Worm (Caenorhabditis elegans) whole organism, L2 larva: ENCODE results near the gene Y38F1A.1.

Experiments
- F13H6.1 ChIP-seq: sonication (generic microtip); optimal IDR thresholded peaks from 2 replicates; lab custom pipeline; 2016; ENCODE audit warnings: missing genetic modification characterization, missing compliant biosample characterization
- R02D3.7 ChIP-seq: fragments of 150-350 bp; optimal IDR thresholded peaks from 2 replicates; lab custom pipeline; 2014; ENCODE audit warnings: missing biosample characterization, missing genetic modification characterization
- Y55F3AM.14 ChIP-seq: fragments of 200-800 bp; sonication (Bioruptor generic); optimal IDR thresholded peaks from 2 replicates; lab custom pipeline; 2018; ENCODE audit warnings: mild to moderate bottlenecking, missing genetic modification characterization, missing compliant biosample characterization
- ZK546.5 ChIP-seq: sonication (generic microtip); optimal IDR thresholded peaks from 2 replicates; lab custom pipeline; 2017; ENCODE audit warnings: missing biosample characterization, missing genetic modification characterization
- alr-1 ChIP-seq: fragments of 150-350 bp; optimal IDR thresholded peaks from 2 replicates; lab custom pipeline; 2014; ENCODE audit warnings: missing biosample characterization, missing genetic modification characterization
- aly-2 ChIP-seq: fragments of 150-350 bp; optimal IDR thresholded peaks from 2 replicates; lab custom pipeline; 2014; ENCODE audit warnings: missing biosample characterization, missing genetic modification characterization
- blmp-1 ChIP-seq: sonication (generic microtip); optimal IDR thresholded peaks from 2 replicates; lab custom pipeline; 2017; ENCODE audit warnings: missing genetic modification characterization, mild to moderate bottlenecking, missing compliant biosample characterization, antibody characterized with exemption, moderate library complexity; ENCODE audit not compliant: insufficient read depth
- ceh-16 ChIP-seq: fragments of 150-350 bp; optimal IDR thresholded peaks from 2 replicates; lab custom pipeline; 2014; ENCODE audit warnings: missing biosample characterization, missing genetic modification characterization
- crh-2 ChIP-seq: sonication (generic microtip); optimal IDR thresholded peaks from 2 replicates; lab custom pipeline; 2017; ENCODE audit warnings: missing biosample characterization, missing genetic modification characterization
- egl-27 ChIP-seq: sonication (generic microtip); optimal IDR thresholded peaks from 3 replicates; lab custom pipeline; 2017; ENCODE audit warnings: missing biosample characterization, missing genetic modification reagents, missing genetic modification characterization
- elt-1 ChIP-seq: fragments of 150-350 bp; optimal IDR thresholded peaks from 2 replicates; lab custom pipeline; 2014; ENCODE audit warnings: missing biosample characterization, missing genetic modification characterization
- fos-1 ChIP-seq: fragments of 150-350 bp; optimal IDR thresholded peaks from 2 replicates; lab custom pipeline; 2014; ENCODE audit warnings: missing biosample characterization, missing genetic modification characterization
- gmeb-1 ChIP-seq: fragments of 150-350 bp; optimal IDR thresholded peaks from 2 replicates; lab custom pipeline; 2014; ENCODE audit warnings: missing biosample characterization, missing genetic modification characterization
- lin-11 ChIP-seq: fragments of 150-350 bp; sonication (generic microtip); optimal IDR thresholded peaks from 2 replicates; lab custom pipeline; 2014; ENCODE audit warnings: missing biosample characterization, missing genetic modification characterization, inconsistent platforms, mixed read lengths
- lin-13 ChIP-seq: fragments of 150-350 bp; optimal IDR thresholded peaks from 2 replicates; lab custom pipeline; 2014; ENCODE audit warnings: missing biosample characterization, missing genetic modification reagents, missing genetic modification characterization
- lin-39 ChIP-seq: fragments of 150-350 bp; optimal IDR thresholded peaks from 2 replicates; lab custom pipeline; 2014; ENCODE audit warnings: missing biosample characterization, missing genetic modification reagents, missing genetic modification characterization
- lsy-2 ChIP-seq, 2 experiments: fragments of 150-350 bp in 1 of 2; sonication (generic microtip) in 1 of 2; optimal IDR thresholded peaks; 2 replicates each; lab custom pipeline; 2014 to 2017; ENCODE audit warnings: missing biosample characterization in 2 of 2, missing genetic modification characterization in 2 of 2
- mab-5 ChIP-seq: fragments of 150-350 bp; optimal IDR thresholded peaks from 2 replicates; lab custom pipeline; 2014; ENCODE audit warnings: missing biosample characterization, missing genetic modification characterization
- mbf-1 ChIP-seq: sonication (generic microtip); optimal IDR thresholded peaks from 2 replicates; lab custom pipeline; 2017; ENCODE audit warnings: missing biosample characterization, missing genetic modification characterization
- mdl-1 ChIP-seq, 2 experiments: fragments of 150-350 bp in 1 of 2; sonication (generic microtip) in 1 of 2; optimal IDR thresholded peaks; 2 replicates each; lab custom pipeline; 2017; ENCODE audit warnings: missing biosample characterization in 2 of 2, missing genetic modification characterization in 2 of 2
- nhr-12 ChIP-seq: fragments of 150-350 bp; optimal IDR thresholded peaks from 2 replicates; lab custom pipeline; 2014; ENCODE audit warnings: missing biosample characterization, missing genetic modification characterization
- nhr-129 ChIP-seq: fragments of 150-350 bp; optimal IDR thresholded peaks from 2 replicates; lab custom pipeline; 2014; ENCODE audit warnings: missing biosample characterization, missing genetic modification characterization
- nhr-21 ChIP-seq: fragments of 150-350 bp; optimal IDR thresholded peaks from 2 replicates; lab custom pipeline; 2014; ENCODE audit warnings: missing biosample characterization, missing genetic modification characterization
- nhr-23 ChIP-seq: fragments of 150-350 bp; optimal IDR thresholded peaks from 2 replicates; lab custom pipeline; 2014; ENCODE audit warnings: missing biosample characterization, missing genetic modification reagents, missing genetic modification characterization
- nhr-237 ChIP-seq: fragments of 150-350 bp; optimal IDR thresholded peaks from 2 replicates; lab custom pipeline; 2014; ENCODE audit warnings: missing biosample characterization, missing genetic modification characterization
- nhr-6 ChIP-seq: fragments of 150-350 bp; optimal IDR thresholded peaks from 2 replicates; lab custom pipeline; 2014; ENCODE audit warnings: missing biosample characterization, missing genetic modification characterization
- nhr-77 ChIP-seq: fragments of 150-350 bp; optimal IDR thresholded peaks from 2 replicates; lab custom pipeline; 2014; ENCODE audit warnings: missing biosample characterization, missing genetic modification characterization
- peb-1 ChIP-seq: fragments of 150-350 bp; optimal IDR thresholded peaks from 2 replicates; lab custom pipeline; 2014; ENCODE audit warnings: missing biosample characterization, missing genetic modification characterization
- sma-3 ChIP-seq: sonication (generic microtip); optimal IDR thresholded peaks from 2 replicates; lab custom pipeline; 2016; ENCODE audit warnings: missing genetic modification reagents, missing genetic modification characterization, missing compliant biosample characterization
- sma-9 ChIP-seq, 2 experiments: fragments of 150-350 bp in 1 of 2; sonication (generic microtip) in 1 of 2; optimal IDR thresholded peaks; 2 replicates each; lab custom pipeline; 2014 to 2016; ENCODE audit warnings: missing genetic modification characterization in 2 of 2, mild to moderate bottlenecking in 1 of 2, missing biosample characterization in 1 of 2, missing compliant biosample characterization in 1 of 2, missing genetic modification reagents in 1 of 2, moderate library complexity in 1 of 2
- unc-39 ChIP-seq: fragments of 150-350 bp; optimal IDR thresholded peaks from 2 replicates; lab custom pipeline; 2014; ENCODE audit warnings: missing biosample characterization, missing genetic modification characterization
- zag-1 ChIP-seq: fragments of 150-350 bp; optimal IDR thresholded peaks from 2 replicates; lab custom pipeline; 2014; ENCODE audit warnings: missing biosample characterization, missing genetic modification characterization
- ztf-1 ChIP-seq: fragments of 200-800 bp; sonication (Bioruptor generic); conservative IDR thresholded peaks from 2 replicates; pipeline ENCODE4 v1.3.6; 2022; ENCODE audit warnings: missing genetic modification characterization, missing compliant biosample characterization
- ztf-11 ChIP-seq: sonication (generic microtip); optimal IDR thresholded peaks from 2 replicates; lab custom pipeline; 2017; ENCODE audit warnings: missing biosample characterization, missing genetic modification characterization

Y38F1A.1 gene

DNA sequence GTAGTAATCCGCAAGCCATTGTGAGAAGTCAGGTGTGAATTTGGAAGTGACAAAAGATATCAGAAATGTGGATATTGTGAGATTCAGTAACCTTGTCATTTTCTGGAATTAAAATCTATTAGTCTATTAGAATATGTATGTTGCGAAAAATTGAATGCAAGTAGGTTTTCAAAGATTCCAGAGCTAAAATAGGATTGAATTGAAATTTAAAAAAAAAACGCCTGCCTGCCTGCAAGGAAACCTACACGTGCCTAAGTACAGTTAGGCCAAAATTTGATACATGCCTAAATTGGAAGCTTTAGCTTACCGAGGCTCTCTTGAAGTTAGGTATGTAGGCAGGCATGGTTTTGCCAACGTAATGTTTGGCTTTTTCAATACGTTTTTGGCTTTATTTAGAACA lies 19.3 kb downstream of the Y38F1A.1 start, which contains the start of gene lips-9:
Gene lips-9, minus strand, starts transcription at position 101 of the 400 bp plus-strand sequence.
- TF ChIP-seq nhr-23 (tag; lab: Kevin White, UChicago) (no peak), nhr-77 (tag; lab: Kevin White, UChicago) (no peak), peb-1 (no peak), unc-39 (tag; lab: Kevin White, UChicago) (no peak), mab-5 (tag; lab: Kevin White, UChicago) (no peak), elt-1 (tag; lab: Kevin White, UChicago) (no peak), zag-1 (tag; lab: Kevin White, UChicago) (no peak), sma-3 (GFP tag; lab: Kevin White, UChicago) (no peak), ztf-1 (GFP tag; lab: Robert Waterston, UW) (no peak)

DNA sequence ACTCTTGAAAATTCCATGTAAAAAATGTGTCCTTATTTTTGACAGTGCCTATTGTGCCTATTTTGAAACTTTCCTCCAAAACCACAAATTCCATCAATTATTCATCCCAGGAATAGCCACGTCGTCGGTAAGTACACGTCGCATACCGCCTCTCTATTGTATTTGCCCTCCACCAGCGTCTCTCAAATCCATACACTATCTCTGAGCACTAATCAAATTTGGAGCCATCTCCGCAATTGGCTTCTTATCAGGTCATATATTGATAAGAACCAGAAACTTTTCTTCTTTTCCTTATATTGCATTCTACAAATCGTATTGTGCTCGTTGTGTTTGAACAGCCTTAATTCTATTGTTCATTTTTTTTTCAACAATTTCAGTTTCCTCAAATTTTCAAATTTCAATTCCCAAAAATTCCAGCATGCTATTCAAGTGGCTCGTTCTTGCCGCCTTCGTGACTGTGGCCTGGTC lies 23.1 kb downstream of the Y38F1A.1 start, which contains the start of gene dct-18:
Gene dct-18, plus strand, starts transcription at position 418 of the 468 bp plus-strand sequence.
- TF ChIP-seq F13H6.1 (tag; lab: Kevin White, UChicago), result no peak
- TF ChIP-seq crh-2 (tag; lab: Kevin White, UChicago), result peak; percentile 85
- peak; percentile 18 for TF ChIP-seq sma-9 (GFP tag; optimal IDR thresholded peaks at IDR 0.05; lab: Kevin White, UChicago)
- TF ChIP-seq sma-9 (tag; optimal IDR thresholded peaks at IDR 0.05; lab: Kevin White, UChicago), result no peak
- no peak for TF ChIP-seq elt-1 (tag; lab: Kevin White, UChicago)
- TF ChIP-seq sma-3 (GFP tag; lab: Kevin White, UChicago), result no peak
- no peak for TF ChIP-seq aly-2
- TF ChIP-seq zag-1 (tag; lab: Kevin White, UChicago), result no peak
- no peak for TF ChIP-seq nhr-21
- TF ChIP-seq ztf-11 (tag; lab: Kevin White, UChicago), result no peak
- TF ChIP-seq fos-1, result peak; percentile 81
- TF ChIP-seq mbf-1 (tag; lab: Kevin White, UChicago), result no peak
- TF ChIP-seq mdl-1 (tag; optimal IDR thresholded peaks at IDR 0.05; lab: Kevin White, UChicago), result no peak
- no peak for TF ChIP-seq nhr-237 (tag; lab: Kevin White, UChicago)
- TF ChIP-seq, all 48 proteins: peak for 3

DNA sequence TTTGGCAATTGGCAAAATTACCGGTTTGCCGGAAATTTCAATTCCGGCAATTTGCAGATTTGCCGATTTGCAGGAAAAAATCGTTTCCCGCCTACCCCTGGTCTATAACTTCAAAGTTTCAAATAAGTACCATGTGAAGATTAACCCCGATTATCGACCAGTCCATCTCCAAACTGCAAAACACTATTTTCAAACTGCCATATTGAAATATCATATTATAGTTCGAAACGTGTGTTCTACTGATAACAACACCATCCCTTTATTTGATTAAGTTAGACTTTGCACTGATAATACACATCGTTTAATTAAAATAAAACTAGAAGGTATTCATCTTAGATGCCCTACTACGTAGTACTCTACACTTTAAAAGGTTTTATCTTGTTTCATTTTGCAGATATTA lies 24.4 kb downstream of the Y38F1A.1 start:
- no peak for TF ChIP-seq nhr-129
- TF ChIP-seq fos-1, result peak; percentile 13
- TF ChIP-seq mdl-1 (tag; optimal IDR thresholded peaks at IDR 0.05; lab: Kevin White, UChicago), result no peak
- TF ChIP-seq Y55F3AM.14 (GFP tag; lab: Kevin White, UChicago), result no peak
- TF ChIP-seq lin-11, result no peak

DNA sequence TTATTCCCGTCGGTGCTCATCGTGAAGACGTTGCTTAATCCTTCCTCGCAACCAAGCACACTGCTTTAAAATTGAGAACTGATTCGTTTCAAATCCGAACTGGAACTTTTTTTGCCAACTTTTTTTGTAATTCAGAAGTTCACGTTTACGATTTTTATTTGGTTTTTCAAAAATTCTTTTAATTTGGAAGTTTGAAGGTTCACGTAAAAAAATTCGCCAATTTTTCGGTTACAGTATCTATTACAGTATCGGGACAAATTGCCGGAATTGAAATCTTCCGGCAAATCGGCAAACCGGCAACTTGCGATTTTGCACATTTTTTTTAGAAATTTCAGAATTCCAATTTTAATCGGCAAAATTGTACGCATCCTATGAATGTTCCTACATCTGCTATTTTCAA lies 26.3 kb downstream of the Y38F1A.1 start, which contains the start of gene F58G1.3:
Gene F58G1.3, minus strand, starts transcription at position 101 of the 400 bp plus-strand sequence.
- TF ChIP-seq lin-39 (tag; lab: Kevin White, UChicago) (no peak), zag-1 (tag; lab: Kevin White, UChicago) (no peak), ceh-16 (tag; lab: Kevin White, UChicago) (no peak), F13H6.1 (tag; lab: Kevin White, UChicago) (no peak), alr-1 (tag; lab: Kevin White, UChicago) (no peak), ZK546.5 (tag; lab: Kevin White, UChicago) (no peak), nhr-6 (tag; lab: Kevin White, UChicago) (no peak), peb-1 (no peak), lsy-2 (tag; optimal IDR thresholded peaks at IDR 0.05; lab: Kevin White, UChicago) (no peak), egl-27 (tag; lab: Kevin White, UChicago) (no peak), R02D3.7 (tag; lab: Kevin White, UChicago) (no peak), crh-2 (tag; lab: Kevin White, UChicago) (no peak), mdl-1 (tag; optimal IDR thresholded peaks at IDR 0.05; lab: Kevin White, UChicago) (no peak), mab-5 (tag; lab: Kevin White, UChicago) (no peak), nhr-12 (tag; lab: Kevin White, UChicago) (no peak), nhr-23 (tag; lab: Kevin White, UChicago) (no peak), blmp-1 (no peak)

DNA sequence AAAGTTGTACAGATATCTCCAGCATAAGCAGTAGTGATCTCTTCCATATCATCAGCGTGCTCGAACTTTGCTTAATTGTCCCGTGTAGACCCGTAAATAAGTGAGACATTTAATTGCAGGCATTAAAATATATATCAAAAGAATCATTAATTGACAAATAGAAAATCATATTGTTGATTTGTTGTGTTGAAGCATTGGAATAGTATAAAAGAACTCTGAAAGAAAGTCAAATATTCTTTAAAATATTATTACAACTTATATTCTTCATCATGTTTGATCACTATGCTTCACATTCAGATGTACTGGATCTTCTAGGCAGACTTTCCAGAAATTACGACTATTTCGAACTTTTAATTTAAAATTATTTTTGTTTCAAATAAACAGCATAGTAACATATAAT lies 29.0 kb downstream of the Y38F1A.1 start, which contains the start of gene F58G1.8:
Gene F58G1.8, minus strand, starts transcription at position 101 of the 400 bp plus-strand sequence.
- TF ChIP-seq gmeb-1 (tag; lab: Kevin White, UChicago), result no peak
- TF ChIP-seq peb-1, result no peak
- TF ChIP-seq F13H6.1 (tag; lab: Kevin White, UChicago), result no peak
- TF ChIP-seq nhr-21, result no peak
- TF ChIP-seq lin-13 (GFP tag; lab: Kevin White, UChicago), result no peak
